Fruit fly (Drosophila melanogaster) whole organism, prepupa: Measurements from ENCODE around the gene CG34039.
A peak's percentile ranks its signal among the peaks of the same experiment; 100 is the strongest.

ENCODE experiments used
- Blimp-1 ChIP-seq: fragments of 200-800 bp; sonication (Bioruptor generic); optimal IDR thresholded peaks from 3 replicates; lab custom pipeline; 2017; ENCODE audit warnings: missing biosample characterization, missing genetic modification characterization, mild to moderate bottlenecking, moderate library complexity, missing genetic modification reagents
- CG10631 ChIP-seq: fragments of 200-800 bp; sonication (Bioruptor generic); optimal IDR thresholded peaks from 2 replicates; lab custom pipeline; 2016; ENCODE audit warnings: missing biosample characterization, missing genetic modification characterization
- CG11294 ChIP-seq: fragments of 200-800 bp; sonication (Bioruptor generic); IDR thresholded peaks from 2 replicates; pipeline ENCODE4 v1.3.6; 2022; ENCODE audit warnings: missing biosample characterization, missing genetic modification characterization
- CG11902 ChIP-seq: fragments of 200-800 bp; sonication (Bioruptor generic); optimal IDR thresholded peaks from 3 replicates; lab custom pipeline; 2016; ENCODE audit warnings: missing biosample characterization, missing genetic modification characterization
- CG15336 ChIP-seq: fragments of 200-800 bp; sonication (Bioruptor generic); IDR thresholded peaks from 2 replicates; pipeline ENCODE4 v1.3.6; 2022; ENCODE audit warnings: missing biosample characterization, missing genetic modification characterization
- CG1621 ChIP-seq: fragments of 200-800 bp; sonication (Bioruptor generic); optimal IDR thresholded peaks from 3 replicates; lab custom pipeline; 2018; ENCODE audit warnings: missing biosample characterization, mild to moderate bottlenecking, missing genetic modification characterization
- CG16779 ChIP-seq: fragments of 200-800 bp; sonication (Bioruptor generic); optimal IDR thresholded peaks from 3 replicates; lab custom pipeline; 2017; ENCODE audit warnings: missing biosample characterization, mild to moderate bottlenecking, missing genetic modification characterization
- CG31627 ChIP-seq: fragments of 200-800 bp; sonication (Bioruptor generic); optimal IDR thresholded peaks from 3 replicates; lab custom pipeline; 2016; ENCODE audit warnings: missing biosample characterization, missing genetic modification characterization
- CG32006 ChIP-seq: fragments of 200-800 bp; sonication (Bioruptor generic); optimal IDR thresholded peaks from 3 replicates; lab custom pipeline; 2017; ENCODE audit warnings: missing biosample characterization, mild to moderate bottlenecking, missing genetic modification characterization
- CG34406 ChIP-seq: fragments of 200-800 bp; sonication (Bioruptor generic); optimal IDR thresholded peaks from 3 replicates; lab custom pipeline; 2016; ENCODE audit warnings: missing biosample characterization, missing genetic modification characterization
- CG3919 ChIP-seq: fragments of 200-800 bp; sonication (Bioruptor generic); optimal IDR thresholded peaks from 3 replicates; lab custom pipeline; 2016; ENCODE audit warnings: missing biosample characterization, missing genetic modification characterization
- CG6163 ChIP-seq: fragments of 200-800 bp; sonication (Bioruptor generic); IDR thresholded peaks from 3 replicates; pipeline ENCODE4 v1.3.6; 2022; ENCODE audit warnings: missing biosample characterization, missing genetic modification characterization
- CG6276 ChIP-seq: fragments of 200-800 bp; sonication (Bioruptor generic); optimal IDR thresholded peaks from 2 replicates; lab custom pipeline; 2017; ENCODE audit warnings: missing biosample characterization, mild to moderate bottlenecking, missing genetic modification characterization
- CG6808 ChIP-seq: fragments of 200-800 bp; sonication (Bioruptor generic); optimal IDR thresholded peaks from 3 replicates; lab custom pipeline; 2017; ENCODE audit warnings: missing biosample characterization, missing genetic modification characterization, mild to moderate bottlenecking, moderate library complexity, missing genetic modification reagents
- CG6854 ChIP-seq: fragments of 200-800 bp; sonication (Bioruptor generic); optimal IDR thresholded peaks from 2 replicates; lab custom pipeline; 2017; ENCODE audit warnings: missing biosample characterization, mild to moderate bottlenecking, missing genetic modification characterization
- CG7368 ChIP-seq: fragments of 200-800 bp; sonication (Bioruptor generic); optimal IDR thresholded peaks from 3 replicates; lab custom pipeline; 2016; ENCODE audit warnings: missing biosample characterization, missing genetic modification characterization
- CG8119 ChIP-seq: fragments of 200-800 bp; sonication (Bioruptor generic); IDR thresholded peaks from 3 replicates; pipeline ENCODE4 v1.3.6; 2022; ENCODE audit warnings: missing biosample characterization, missing genetic modification characterization
- CG8319 ChIP-seq: fragments of 200-800 bp; sonication (Bioruptor generic); optimal IDR thresholded peaks from 3 replicates; lab custom pipeline; 2016; ENCODE audit warnings: missing biosample characterization, missing genetic modification characterization
- Eip78C ChIP-seq: fragments of 200-800 bp; sonication (Bioruptor generic); peaks from one replicate; lab custom pipeline; 2016; ENCODE audit warnings: missing biosample characterization, missing genetic modification characterization
- Eip93F ChIP-seq: fragments of 200-800 bp; sonication (Bioruptor generic); optimal IDR thresholded peaks from 2 replicates; lab custom pipeline; 2016; ENCODE audit warnings: missing biosample characterization, mild to moderate bottlenecking, missing genetic modification characterization
- Gug ChIP-seq: fragments of 200-800 bp; sonication (Bioruptor generic); IDR thresholded peaks from 2 replicates; pipeline ENCODE4 v1.3.6; 2022; ENCODE audit warnings: missing biosample characterization, missing genetic modification characterization
- Hr38 ChIP-seq: sonication (Bioruptor generic); optimal IDR thresholded peaks from 2 replicates; lab custom pipeline; 2016; ENCODE audit warnings: missing biosample characterization, missing genetic modification characterization
- Hr39 ChIP-seq: fragments of 200-800 bp; sonication (Bioruptor generic); optimal IDR thresholded peaks from 2 replicates; lab custom pipeline; 2016; ENCODE audit warnings: missing biosample characterization, missing genetic modification characterization
- Hr4 ChIP-seq: fragments of 200-800 bp; sonication (Bioruptor generic); optimal IDR thresholded peaks from 3 replicates; lab custom pipeline; 2016; ENCODE audit warnings: missing biosample characterization, missing genetic modification characterization
- Lpt ChIP-seq: fragments of 200-800 bp; sonication (Bioruptor generic); optimal IDR thresholded peaks from 3 replicates; lab custom pipeline; 2016; ENCODE audit warnings: missing biosample characterization, missing genetic modification characterization
- OdsH ChIP-seq: fragments of 200-800 bp; sonication (Bioruptor generic); optimal IDR thresholded peaks from 3 replicates; lab custom pipeline; 2016; ENCODE audit warnings: missing biosample characterization, missing genetic modification characterization
- Smox ChIP-seq: fragments of 200-800 bp; sonication (Bioruptor generic); optimal IDR thresholded peaks from 3 replicates; lab custom pipeline; 2016; ENCODE audit warnings: missing biosample characterization, missing genetic modification characterization
- Sox102F ChIP-seq: fragments of 200-800 bp; sonication (Bioruptor generic); optimal IDR thresholded peaks from 2 replicates; lab custom pipeline; 2016; ENCODE audit warnings: missing biosample characterization, mild to moderate bottlenecking, missing genetic modification characterization
- Sox15 ChIP-seq: fragments of 200-800 bp; sonication (Bioruptor generic); optimal IDR thresholded peaks from 3 replicates; lab custom pipeline; 2016; ENCODE audit warnings: missing biosample characterization, missing genetic modification characterization
- achi ChIP-seq: fragments of 200-800 bp; sonication (Bioruptor generic); optimal IDR thresholded peaks from 3 replicates; lab custom pipeline; 2016; ENCODE audit warnings: missing biosample characterization, missing genetic modification characterization
- cyc ChIP-seq: fragments of 200-800 bp; sonication (Bioruptor generic); optimal IDR thresholded peaks from 3 replicates; lab custom pipeline; 2016; ENCODE audit warnings: missing biosample characterization, missing genetic modification characterization
- dac ChIP-seq: fragments of 200-800 bp; sonication (Bioruptor generic); optimal IDR thresholded peaks from 2 replicates; lab custom pipeline; 2017; ENCODE audit warnings: missing biosample characterization, mild to moderate bottlenecking, missing genetic modification characterization
- dsx ChIP-seq: fragments of 200-800 bp; optimal IDR thresholded peaks from 3 replicates; lab custom pipeline; 2019; ENCODE audit warnings: missing biosample characterization, mild to moderate bottlenecking, missing genetic modification characterization, moderate library complexity; ENCODE audit not compliant: poor library complexity, severe bottlenecking
- eg ChIP-seq: fragments of 200-800 bp; sonication (Bioruptor generic); IDR thresholded peaks from 3 replicates; pipeline ENCODE4 v1.3.6; 2022; ENCODE audit warnings: missing biosample characterization, missing genetic modification characterization
- esn ChIP-seq: fragments of 200-800 bp; sonication (Bioruptor generic); optimal IDR thresholded peaks from 2 replicates; lab custom pipeline; 2016; ENCODE audit warnings: missing biosample characterization, mild to moderate bottlenecking, missing genetic modification characterization, moderate library complexity
- fd59A ChIP-seq: fragments of 200-800 bp; sonication (Bioruptor generic); optimal IDR thresholded peaks from 2 replicates; lab custom pipeline; 2017; ENCODE audit warnings: missing biosample characterization, mild to moderate bottlenecking, missing genetic modification characterization, missing genetic modification reagents
- fkh ChIP-seq: fragments of 200-800 bp; sonication (Bioruptor generic); optimal IDR thresholded peaks from 3 replicates; lab custom pipeline; 2017; ENCODE audit warnings: missing biosample characterization, mild to moderate bottlenecking, missing genetic modification characterization, moderate library complexity
- net ChIP-seq: fragments of 200-800 bp; sonication (Bioruptor generic); optimal IDR thresholded peaks from 3 replicates; lab custom pipeline; 2016; ENCODE audit warnings: missing biosample characterization, missing genetic modification characterization
- pdm3 ChIP-seq: fragments of 200-800 bp; sonication (Bioruptor generic); optimal IDR thresholded peaks from 3 replicates; lab custom pipeline; 2016; ENCODE audit warnings: missing biosample characterization, missing genetic modification characterization
- salr ChIP-seq, 2 experiments: fragments of 200-800 bp; sonication (Bioruptor generic); optimal IDR thresholded peaks; 3 replicates each; lab custom pipeline; 2016 to 2018; ENCODE audit warnings: missing biosample characterization in 2 of 2, missing genetic modification characterization in 2 of 2, mild to moderate bottlenecking in 1 of 2
- spab ChIP-seq: fragments of 200-800 bp; sonication (Bioruptor generic); optimal IDR thresholded peaks from 2 replicates; lab custom pipeline; 2017; ENCODE audit warnings: missing biosample characterization, mild to moderate bottlenecking, missing genetic modification characterization, missing genetic modification reagents
- ss ChIP-seq, 2 experiments: fragments of 200-800 bp; sonication (Bioruptor generic); optimal IDR thresholded peaks; 2 replicates in 1 of 2; 3 replicates in 1 of 2; lab custom pipeline; 2017 to 2018; ENCODE audit warnings: mild to moderate bottlenecking in 2 of 2, missing biosample characterization in 2 of 2, missing genetic modification characterization in 2 of 2, moderate library complexity in 1 of 2
- svp ChIP-seq: fragments of 200-800 bp; sonication (Bioruptor generic); peaks from one replicate; lab custom pipeline; 2016; ENCODE audit warnings: missing biosample characterization, missing genetic modification characterization
- topi ChIP-seq: fragments of 200-800 bp; sonication (Bioruptor generic); optimal IDR thresholded peaks from 3 replicates; lab custom pipeline; 2016; ENCODE audit warnings: missing biosample characterization, missing genetic modification characterization

The CG34039 gene

DNA sequence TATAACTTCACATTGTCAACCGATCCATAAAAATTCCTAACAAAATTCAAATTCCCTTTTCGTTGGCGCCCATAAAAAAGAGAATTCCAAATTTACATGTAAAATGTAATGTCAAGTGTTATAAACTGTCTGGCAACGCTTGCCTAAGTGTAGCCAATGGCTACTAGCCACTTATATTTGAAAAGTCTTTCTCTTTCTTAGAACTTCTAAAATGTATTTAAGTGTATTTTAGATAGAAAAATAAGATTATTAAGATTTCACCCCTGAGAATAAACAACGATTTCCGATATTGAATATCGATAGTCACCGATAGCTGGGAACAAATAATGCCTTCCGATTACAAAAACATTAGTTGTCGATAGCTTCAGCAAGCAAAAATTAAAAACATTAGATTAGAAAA is at the start of gene CG34039:
CG34039 (plus strand) TSS at position 342 of the 400 bp plus-strand sequence.
- TF ChIP-seq svp (GFP tag; lab: Kevin White, UChicago) (peak; percentile 68), Eip78C (GFP tag; lab: Kevin White, UChicago) (peak; percentile 42), spab (GFP tag; lab: Kevin White, UChicago) (no peak), esn (peak; percentile 21), OdsH (GFP tag; lab: Kevin White, UChicago) (no peak), fkh (GFP tag; lab: Kevin White, UChicago) (peak; percentile 76)

DNA sequence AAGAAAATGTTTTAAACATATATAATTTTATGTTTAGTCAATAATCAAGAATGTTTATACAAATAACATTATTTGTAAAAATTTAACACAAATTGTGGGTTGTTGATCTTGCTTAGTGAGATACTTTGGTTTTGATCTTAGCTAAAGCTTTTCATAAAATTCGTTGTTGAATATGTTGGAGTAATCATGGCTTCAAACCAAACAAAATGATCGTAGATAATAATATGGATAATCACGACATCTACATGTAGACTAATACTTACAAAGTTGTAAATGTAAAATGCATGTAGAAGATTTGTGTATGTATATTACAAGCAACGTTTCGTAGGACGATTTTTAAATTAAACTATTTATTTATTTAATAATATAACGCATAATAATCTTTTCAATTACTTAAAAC is 46.5 kb upstream of the CG34039 start:
- TF ChIP-seq CG15336 (no peak), CG8319 (GFP tag; lab: Kevin White, UChicago) (no peak), cyc (GFP tag; lab: Kevin White, UChicago) (no peak), dsx (GFP tag; lab: Kevin White, UChicago) (peak; percentile 72), Eip78C (GFP tag; lab: Kevin White, UChicago) (peak; percentile 27)

dm6 chr3L:14515690-14516089 is 44.1 kb upstream of the CG34039 start:
- no peak for TF ChIP-seq CG11902 (GFP tag; lab: Kevin White, UChicago)
- TF ChIP-seq fd59A (GFP tag; lab: Kevin White, UChicago) = no peak
- peak; percentile 75 for TF ChIP-seq CG8119
- TF ChIP-seq Hr38 (GFP tag; lab: Kevin White, UChicago) = no peak
- TF ChIP-seq dsx (GFP tag; lab: Kevin White, UChicago) = no peak
- TF ChIP-seq CG6276 (GFP tag; lab: Kevin White, UChicago) = peak; percentile 57
- peak; percentile 4 for TF ChIP-seq OdsH (GFP tag; lab: Kevin White, UChicago)
- TF ChIP-seq CG6854 (GFP tag; lab: Kevin White, UChicago) = peak; percentile 71
- TF ChIP-seq Blimp-1 = no peak
- TF ChIP-seq CG1621 (tag; lab: Kevin White, UChicago) = no peak
- TF ChIP-seq Hr39 = no peak
- peak; percentile 22 for TF ChIP-seq dac (GFP tag; lab: Kevin White, UChicago)
- TF ChIP-seq Hr4 = peak; percentile 27
- peak; percentile 37 for TF ChIP-seq CG32006 (GFP tag; lab: Kevin White, UChicago)
- TF ChIP-seq cyc (GFP tag; lab: Kevin White, UChicago) = no peak
- TF ChIP-seq Gug (GFP tag; lab: Robert Waterston, UW) = no peak
- peak; percentile 2 for TF ChIP-seq CG34406 (GFP tag; lab: Kevin White, UChicago)
- TF ChIP-seq CG15336 = peak; percentile 70
- TF ChIP-seq topi = no peak
- peak; percentile 10 for TF ChIP-seq Lpt
- TF ChIP-seq Smox (GFP tag; lab: Kevin White, UChicago) = no peak
- peak; percentile 22 for TF ChIP-seq Eip78C (GFP tag; lab: Kevin White, UChicago)
- TF ChIP-seq Sox102F (GFP tag; lab: Kevin White, UChicago) = peak; percentile 15
- TF ChIP-seq Eip93F (GFP tag; lab: Kevin White, UChicago) = no peak
- peak; percentile 36; the same call in 1 of the 3 replicates for TF ChIP-seq eg
- TF ChIP-seq CG7368 (GFP tag; lab: Kevin White, UChicago) = peak; percentile 2
- TF ChIP-seq net (GFP tag; lab: Kevin White, UChicago) = no peak
- TF ChIP-seq svp (GFP tag; lab: Kevin White, UChicago) = no peak

- TF ChIP-seq pdm3 = no peak
- no peak for TF ChIP-seq svp (GFP tag; lab: Kevin White, UChicago)
- no peak for TF ChIP-seq CG31627
- TF ChIP-seq Hr4 = no peak
- TF ChIP-seq CG6808 (GFP tag; lab: Kevin White, UChicago) = no peak
- no peak for TF ChIP-seq CG7368 (GFP tag; lab: Kevin White, UChicago)
- TF ChIP-seq ss (GFP tag; optimal IDR thresholded peaks at IDR 0.05; lab: Kevin White, UChicago) = no peak
- TF ChIP-seq Sox15 (GFP tag; lab: Kevin White, UChicago) = no peak
- no peak for TF ChIP-seq CG10631
- no peak for TF ChIP-seq topi
- TF ChIP-seq salr (GFP tag; optimal IDR thresholded peaks at IDR 0.05; lab: Kevin White, UChicago) = no peak
- TF ChIP-seq eg = no peak
- TF ChIP-seq CG11294 (GFP tag; lab: Robert Waterston, UW) = no peak
- TF ChIP-seq CG8319 (GFP tag; lab: Kevin White, UChicago) = no peak
- no peak for TF ChIP-seq CG6163 (GFP tag; lab: Robert Waterston, UW)
- TF ChIP-seq achi = no peak
- no peak for TF ChIP-seq CG16779 (tag; lab: Kevin White, UChicago)
- TF ChIP-seq CG3919 = no peak
These were observed 42.3 kb upstream of the CG34039 start, which contains the start of gene CG9592 for dm6 chr3L:14517525-14517924. Gene CG9592 (plus strand): TSS chr3L:14517825.
